Fruit fly (Drosophila melanogaster): ENCODE results near the gene DAAM.

DAAM gene

dm6 chrX:1337998-1338397 is 15.8 kb upstream of the DAAM start:
- TF ChIP-seq lola (GFP tag; optimal IDR thresholded peaks at IDR 0.05) (no peak), Hnf4 (GFP tag; optimal IDR thresholded peaks at IDR 0.05) (no peak), Mio (GFP tag; optimal IDR thresholded peaks at IDR 0.05) (no peak), Myc (optimal IDR thresholded peaks at IDR 0.05) (no peak), woc (GFP tag; optimal IDR thresholded peaks at IDR 0.05) (no peak), br (GFP tag; optimal IDR thresholded peaks at IDR 0.05) (no peak), fru (GFP tag; optimal IDR thresholded peaks at IDR 0.05) (no peak), HLH106 (tag; optimal IDR thresholded peaks at IDR 0.05) (no peak), CG9705 (GFP tag; optimal IDR thresholded peaks at IDR 0.05) (no peak), tai (GFP tag; optimal IDR thresholded peaks at IDR 0.05) (no peak), CrebA (GFP tag; optimal IDR thresholded peaks at IDR 0.05; ENCODE audit: borderline replicate concordance) (no peak), sv (GFP tag; optimal IDR thresholded peaks at IDR 0.05) (no peak), dsf (GFP tag; optimal IDR thresholded peaks at IDR 0.05; ENCODE audit: borderline replicate concordance) (no peak), ey (GFP tag; optimal IDR thresholded peaks at IDR 0.05) (no peak), Vsx2 (GFP tag; optimal IDR thresholded peaks at IDR 0.05; ENCODE audit: partially characterized antibody) (no peak)

dm6 chrX:1321664-1322063 is 498 bp downstream of the DAAM start:
- TF ChIP-seq woc (GFP tag; optimal IDR thresholded peaks at IDR 0.05) (no peak), rgr (GFP tag; optimal IDR thresholded peaks at IDR 0.05) (no peak), ey (GFP tag; optimal IDR thresholded peaks at IDR 0.05) (no peak), tai (GFP tag; optimal IDR thresholded peaks at IDR 0.05) (no peak), sv (GFP tag; optimal IDR thresholded peaks at IDR 0.05) (no peak), Jra (GFP tag; optimal IDR thresholded peaks at IDR 0.05) (no peak), usp (GFP tag; optimal IDR thresholded peaks at IDR 0.05) (no peak), OdsH (GFP tag; optimal IDR thresholded peaks at IDR 0.05) (no peak), Myc (optimal IDR thresholded peaks at IDR 0.05) (no peak), brk (GFP tag; optimal IDR thresholded peaks at IDR 0.05) (no peak), N (GFP tag; optimal IDR thresholded peaks at IDR 0.05) (no peak), Dfd (GFP tag; optimal IDR thresholded peaks at IDR 0.05) (no peak)

- TF ChIP-seq dl (GFP tag; optimal IDR thresholded peaks at IDR 0.05; ENCODE audit: insufficient read depth in 1 of 2, partially characterized antibody in 2 of 2) (no peak), sv (GFP tag; optimal IDR thresholded peaks at IDR 0.05) (no peak), Myc (optimal IDR thresholded peaks at IDR 0.05) (no peak), Hnf4 (GFP tag; optimal IDR thresholded peaks at IDR 0.05) (no peak), Jra (GFP tag; optimal IDR thresholded peaks at IDR 0.05) (peak; percentile 53), Rel (GFP tag; optimal IDR thresholded peaks at IDR 0.05) (no peak), Rel (tag; optimal IDR thresholded peaks at IDR 0.05) (peak; percentile 81), usp (GFP tag; optimal IDR thresholded peaks at IDR 0.05) (no peak), CrebA (GFP tag; optimal IDR thresholded peaks at IDR 0.05; ENCODE audit: borderline replicate concordance) (no peak), br (GFP tag; optimal IDR thresholded peaks at IDR 0.05) (no peak), foxo (GFP tag; optimal IDR thresholded peaks at IDR 0.05) (no peak), OdsH (GFP tag; optimal IDR thresholded peaks at IDR 0.05) (no peak), dsf (GFP tag; optimal IDR thresholded peaks at IDR 0.05; ENCODE audit: borderline replicate concordance) (no peak), HLH106 (tag; optimal IDR thresholded peaks at IDR 0.05) (no peak), psq (GFP tag; optimal IDR thresholded peaks at IDR 0.05) (peak; percentile 43), Mio (GFP tag; optimal IDR thresholded peaks at IDR 0.05) (no peak)
Measured at dm6 chrX:1321043-1321442, 1.1 kb downstream of the DAAM start.

DNA sequence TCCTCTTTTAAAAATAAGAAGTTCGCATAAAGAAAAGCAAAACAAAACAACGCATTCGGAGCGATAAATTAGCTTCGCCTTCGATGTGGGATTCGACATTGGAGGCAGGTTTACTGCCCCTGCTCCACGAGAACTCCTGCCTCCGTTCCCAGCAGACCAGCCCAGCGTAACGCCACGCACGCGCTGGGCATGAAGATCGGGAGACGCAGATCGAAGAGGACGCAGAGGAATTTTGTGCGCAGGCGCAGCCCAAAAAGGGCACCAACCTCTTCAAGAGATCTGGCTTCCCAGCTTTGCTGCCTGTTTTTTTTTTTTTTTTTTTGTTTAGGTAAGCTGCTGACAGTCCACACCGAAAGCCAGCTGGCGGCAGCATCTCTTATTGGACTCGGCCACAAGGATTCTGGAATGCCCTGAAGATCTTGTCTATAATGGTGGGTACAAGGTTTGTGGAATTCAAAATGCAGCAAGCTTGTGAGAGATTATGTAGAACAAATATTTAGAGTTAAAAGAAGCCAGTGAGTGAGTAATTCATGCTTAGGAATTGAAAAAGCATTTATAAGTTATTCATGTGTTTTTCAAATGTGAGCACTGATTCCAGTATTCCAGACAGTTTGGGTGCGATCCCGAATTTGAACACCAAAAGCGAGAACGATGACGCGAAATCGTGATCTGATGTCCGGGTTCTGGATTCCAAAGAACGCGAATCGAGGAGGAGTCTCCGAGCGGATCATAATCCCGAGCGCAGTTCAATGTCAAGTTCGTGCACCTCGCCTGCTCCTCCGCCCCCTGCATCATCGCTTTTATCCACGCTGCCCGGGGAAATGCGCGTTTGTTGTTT is 1.8 kb downstream of the DAAM start:
- no peak for TF ChIP-seq dl (GFP tag; optimal IDR thresholded peaks at IDR 0.05; ENCODE audit: insufficient read depth in 1 of 2, partially characterized antibody in 2 of 2)
- TF ChIP-seq sage (GFP tag; optimal IDR thresholded peaks at IDR 0.05): no peak
- no peak for TF ChIP-seq GATAd (GFP tag; optimal IDR thresholded peaks at IDR 0.05)
- TF ChIP-seq OdsH (GFP tag; optimal IDR thresholded peaks at IDR 0.05): peak; percentile 67
- TF ChIP-seq Hr78 (GFP tag; optimal IDR thresholded peaks at IDR 0.05): no peak
- TF ChIP-seq jim (GFP tag; optimal IDR thresholded peaks at IDR 0.05): no peak
- TF ChIP-seq Abd-B (GFP tag; optimal IDR thresholded peaks at IDR 0.05): no peak
- peak; percentile 60 for TF ChIP-seq psq (GFP tag; optimal IDR thresholded peaks at IDR 0.05)
- TF ChIP-seq pan (optimal IDR thresholded peaks at IDR 0.05): no peak
- TF ChIP-seq N (GFP tag; optimal IDR thresholded peaks at IDR 0.05): no peak
- peak; percentile 84 for TF ChIP-seq woc (GFP tag; optimal IDR thresholded peaks at IDR 0.05)
- peak; percentile 32 for TF ChIP-seq CG9705 (GFP tag; optimal IDR thresholded peaks at IDR 0.05)
- no peak for TF ChIP-seq Jra (GFP tag; optimal IDR thresholded peaks at IDR 0.05)
- TF ChIP-seq lola (GFP tag; optimal IDR thresholded peaks at IDR 0.05): no peak
- TF ChIP-seq Mio (GFP tag; optimal IDR thresholded peaks at IDR 0.05): no peak
- TF ChIP-seq rgr (GFP tag; optimal IDR thresholded peaks at IDR 0.05): peak; percentile 50
- TF ChIP-seq usp (GFP tag; optimal IDR thresholded peaks at IDR 0.05): no peak
- peak; percentile 56 for TF ChIP-seq h (GFP tag; optimal IDR thresholded peaks at IDR 0.05)
- no peak for TF ChIP-seq dsf (GFP tag; optimal IDR thresholded peaks at IDR 0.05; ENCODE audit: borderline replicate concordance)
- TF ChIP-seq tai (GFP tag; optimal IDR thresholded peaks at IDR 0.05): no peak
- TF ChIP-seq Dif (GFP tag; optimal IDR thresholded peaks at IDR 0.05; ENCODE audit: partially characterized antibody): peak; percentile 25
- TF ChIP-seq fru (GFP tag; optimal IDR thresholded peaks at IDR 0.05): peak; percentile 74
- TF ChIP-seq Vsx2 (GFP tag; optimal IDR thresholded peaks at IDR 0.05; ENCODE audit: partially characterized antibody): peak; percentile 90
- no peak for TF ChIP-seq Rel (GFP tag; optimal IDR thresholded peaks at IDR 0.05)
- TF ChIP-seq Rel (tag; optimal IDR thresholded peaks at IDR 0.05): no peak
- TF ChIP-seq CG32264 (GFP tag; optimal IDR thresholded peaks at IDR 0.05): no peak
- TF ChIP-seq dmrt93B (GFP tag; optimal IDR thresholded peaks at IDR 0.05): peak; percentile 50
- no peak for TF ChIP-seq brk (GFP tag; optimal IDR thresholded peaks at IDR 0.05)
- TF ChIP-seq Hr83 (GFP tag; optimal IDR thresholded peaks at IDR 0.05; ENCODE audit: poor library complexity, severe bottlenecking): no peak
- TF ChIP-seq Dfd (GFP tag; optimal IDR thresholded peaks at IDR 0.05): no peak
- peak; percentile 49 for TF ChIP-seq CrebA (GFP tag; optimal IDR thresholded peaks at IDR 0.05; ENCODE audit: borderline replicate concordance)
- peak; percentile 30 for TF ChIP-seq br (GFP tag; optimal IDR thresholded peaks at IDR 0.05)
